Worm (Caenorhabditis elegans): ENCODE data around the gene F23F12.3.

Gene F23F12.3

DNA sequence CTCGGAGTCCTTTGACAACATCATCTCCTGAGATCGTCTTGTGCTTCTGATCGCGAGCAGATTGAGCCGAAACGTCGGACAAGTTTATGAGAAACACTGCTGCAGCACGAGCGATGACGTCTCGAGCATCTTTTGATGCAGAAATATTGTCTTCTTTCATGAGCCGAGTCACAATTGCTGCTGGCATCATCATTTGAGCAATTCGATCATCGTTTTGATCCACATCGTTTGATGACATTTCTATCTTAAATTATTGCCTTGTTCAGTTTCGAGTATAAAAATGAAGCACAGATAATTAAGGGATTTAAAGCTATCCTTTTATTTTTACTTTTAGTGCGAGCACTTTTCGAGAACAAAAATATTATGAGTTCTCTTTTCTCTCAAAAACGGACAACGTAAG is 37.7 kb upstream of the F23F12.3 start, which contains the start of gene T26A5.8 (continued):
- TF ChIP-seq ceh-58 (GFP tag; IDR thresholded peaks at IDR 0.05) (no peak), Y53G8AR.9 (GFP tag; conservative IDR thresholded peaks at IDR 0.05) (peak; percentile 77), D2030.7 (GFP tag; IDR thresholded peaks at IDR 0.05) (no peak), F22D6.2 (tag; optimal IDR thresholded peaks at IDR 0.05) (no peak), nhr-179 (tag; optimal IDR thresholded peaks at IDR 0.05) (no peak), Y56A3A.18 (GFP tag; IDR thresholded peaks at IDR 0.05) (peak; percentile 36; the same call in 1 of the 2 replicates), attf-3 (GFP tag; conservative IDR thresholded peaks at IDR 0.05) (no peak), lsy-27 (tag; optimal IDR thresholded peaks at IDR 0.05; ENCODE audit: borderline replicate concordance, insufficient read depth) (no peak), rpc-1 (optimal IDR thresholded peaks at IDR 0.05) (no peak), rpc-1 (tag; optimal IDR thresholded peaks at IDR 0.05) (no peak), unc-130 (GFP tag; optimal IDR thresholded peaks at IDR 0.05) (peak; percentile 22), dpl-1 (GFP tag; optimal IDR thresholded peaks at IDR 0.05) (no peak), sdz-38 (tag; optimal IDR thresholded peaks at IDR 0.05) (no peak), fkh-3 (tag; optimal IDR thresholded peaks at IDR 0.05) (no peak), lin-35 (GFP tag; optimal IDR thresholded peaks at IDR 0.05) (no peak), aptf-3 (GFP tag; IDR thresholded peaks at IDR 0.05) (no peak), hrde-1 (tag; optimal IDR thresholded peaks at IDR 0.05; ENCODE audit: borderline replicate concordance) (peak; percentile 82), hmg-1.2 (GFP tag; IDR thresholded peaks at IDR 0.05) (no peak), nfyb-1 (GFP tag; IDR thresholded peaks at IDR 0.05) (peak; percentile 56), xnd-1 (tag; optimal IDR thresholded peaks at IDR 0.05) (no peak), B0019.2 (GFP tag; conservative IDR thresholded peaks at IDR 0.05) (no peak), lin-40 (tag; optimal IDR thresholded peaks at IDR 0.05) (peak; percentile 39), egl-18 (GFP tag; IDR thresholded peaks at IDR 0.05) (0 out of 2 replicates have a peak, but pooled peaks have one; percentile 42), ama-1 (optimal IDR thresholded peaks at IDR 0.05) (peak; percentile 10), ama-1 (GFP tag; optimal IDR thresholded peaks at IDR 0.05) (peak in 1 of 2 experiments; percentile 33), Y53F4B.3 (GFP tag; IDR thresholded peaks at IDR 0.05) (no peak), pha-4 (tag; optimal IDR thresholded peaks at IDR 0.05) (no peak), B0035.1 (tag; optimal IDR thresholded peaks at IDR 0.05) (no peak), F37B4.10 (GFP tag; IDR thresholded peaks at IDR 0.05) (no peak), mxl-1 (tag; optimal IDR thresholded peaks at IDR 0.05) (no peak), ztf-3 (GFP tag; optimal IDR thresholded peaks at IDR 0.05) (peak; percentile 50), chd-7 (tag; optimal IDR thresholded peaks at IDR 0.05) (peak; percentile 5), bed-1 (GFP tag; IDR thresholded peaks at IDR 0.05) (no peak), rec-8 (tag; optimal IDR thresholded peaks at IDR 0.05) (no peak), let-607 (tag; optimal IDR thresholded peaks at IDR 0.05) (peak in 1 of 2 experiments; percentile 24), bed-2 (GFP tag; IDR thresholded peaks at IDR 0.05) (no peak), ztf-18 (tag; optimal IDR thresholded peaks at IDR 0.05) (no peak), nfya-1 (tag; optimal IDR thresholded peaks at IDR 0.05; ENCODE audit: borderline replicate concordance, insufficient read depth) (no peak), dpff-1 (tag; optimal IDR thresholded peaks at IDR 0.05) (no peak), rcor-1 (GFP tag; IDR thresholded peaks at IDR 0.05) (no peak), K12H6.12 (tag; optimal IDR thresholded peaks at IDR 0.05) (no peak), F33H1.4 (GFP tag; IDR thresholded peaks at IDR 0.05) (no peak), B0336.3 (GFP tag; IDR thresholded peaks at IDR 0.05) (peak; percentile 81), egl-44 (GFP tag; IDR thresholded peaks at IDR 0.05) (no peak), Y95B8A.8 (GFP tag; IDR thresholded peaks at IDR 0.05) (0 out of 2 replicates have a peak, but pooled peaks have one; percentile 12), akir-1 (GFP tag; optimal IDR thresholded peaks at IDR 0.05) (no peak), egrh-3 (GFP tag; IDR thresholded peaks at IDR 0.05) (no peak), T07F8.4 (tag; optimal IDR thresholded peaks at IDR 0.05) (no peak), let-526 (GFP tag; IDR thresholded peaks at IDR 0.05) (no peak), C06A6.2 (GFP tag; conservative IDR thresholded peaks at IDR 0.05) (no peak)
